Worm (Caenorhabditis elegans): ENCODE data around the gene marc-5.

ce11 chrII:12362262-12362661 is 17.1 kb downstream of the marc-5 start:
- TF ChIP-seq snpc-4 (tag; optimal IDR thresholded peaks at IDR 0.05) (no peak), elt-1 (tag; optimal IDR thresholded peaks at IDR 0.05) (no peak), elt-3 (tag; optimal IDR thresholded peaks at IDR 0.05) (no peak), lin-13 (GFP tag; optimal IDR thresholded peaks at IDR 0.05) (no peak), mab-5 (tag; optimal IDR thresholded peaks at IDR 0.05) (no peak), unc-55 (GFP tag; optimal IDR thresholded peaks at IDR 0.05) (no peak), lsy-2 (tag; optimal IDR thresholded peaks at IDR 0.05) (no peak), nhr-10 (tag; optimal IDR thresholded peaks at IDR 0.05) (no peak), ama-1 (optimal IDR thresholded peaks at IDR 0.05) (no peak), unc-39 (tag; optimal IDR thresholded peaks at IDR 0.05) (no peak), mdl-1 (tag; optimal IDR thresholded peaks at IDR 0.05) (no peak), egl-27 (tag; optimal IDR thresholded peaks at IDR 0.05) (no peak), nhr-77 (tag; optimal IDR thresholded peaks at IDR 0.05) (no peak)
